Fruit fly (Drosophila melanogaster) S2 (cell line): Measurements from ENCODE around the gene CG18764.

ENCODE experiments used
- CG8478 ChIP-seq: fragments of >200 bp; optimal IDR thresholded peaks from 2 replicates; lab custom pipeline; 2018
- CTCF ChIP-seq, 2 experiments: fragments of >200 bp; optimal IDR thresholded peaks; 2 replicates each; lab custom pipeline; 2018

dm6 chr3R:11628416-11629041, 1.8 kb downstream of the CG18764 start, which contains the start of gene CG14712:
- TF ChIP-seq CTCF (optimal IDR thresholded peaks at IDR 0.05; lab: Kevin White, UChicago), result no peak
- TF ChIP-seq CG8478, result no peak
